Worm (Caenorhabditis elegans) whole organism, L1 larva: ENCODE data around the gene T11F9.14.
"Not testable (repeated sequence)": the region's sequence is repeated elsewhere in the genome, so short reads cannot be mapped to it uniquely, and the experiment has no call there.

Experiments used
- C34B4.2 ChIP-seq: sonication (generic microtip); optimal IDR thresholded peaks from 2 replicates; lab custom pipeline; 2017; ENCODE audit warnings: mild to moderate bottlenecking, missing genetic modification characterization, missing compliant biosample characterization
- Y116A8C.19 ChIP-seq: sonication (generic microtip); optimal IDR thresholded peaks from 2 replicates; lab custom pipeline; 2016; ENCODE audit warnings: missing compliant biosample characterization, missing genetic modification characterization, borderline replicate concordance
- aha-1 ChIP-seq: fragments of 150-350 bp; optimal IDR thresholded peaks from 2 replicates; lab custom pipeline; 2014; ENCODE audit warnings: missing biosample characterization, missing genetic modification characterization
- ama-1 ChIP-seq: fragments of 150-350 bp; optimal IDR thresholded peaks from 2 replicates; lab custom pipeline; 2014
- ceh-90 ChIP-seq: sonication (generic microtip); optimal IDR thresholded peaks from 2 replicates; lab custom pipeline; 2016; ENCODE audit warnings: missing genetic modification characterization, missing compliant biosample characterization
- ces-1 ChIP-seq: fragments of 150-350 bp; optimal IDR thresholded peaks from 2 replicates; lab custom pipeline; 2014; ENCODE audit warnings: missing biosample characterization, missing genetic modification reagents, missing genetic modification characterization
- dpl-1 ChIP-seq, 3 experiments: fragments of 150-350 bp in 2 of 3; sonication (generic microtip) in 1 of 3; optimal IDR thresholded peaks; 2 replicates each; lab custom pipeline; 2014 to 2017; ENCODE audit warnings: missing biosample characterization in 3 of 3, missing genetic modification characterization in 3 of 3, missing genetic modification reagents in 3 of 3
- dsc-1 ChIP-seq: sonication (generic microtip); optimal IDR thresholded peaks from 2 replicates; lab custom pipeline; 2016; ENCODE audit warnings: mild to moderate bottlenecking, missing genetic modification characterization, missing compliant biosample characterization
- efl-1 ChIP-seq, 4 experiments: fragments of 150-350 bp; optimal IDR thresholded peaks in 3 of 4; peaks in 1 of 4; 1 replicate in 1 of 4; 2 replicates in 3 of 4; lab custom pipeline; 2014; ENCODE audit warnings: missing biosample characterization in 2 of 4, missing genetic modification characterization in 2 of 4, missing genetic modification reagents in 2 of 4
- efl-3 ChIP-seq: fragments of 200-800 bp; sonication (Bioruptor generic); optimal IDR thresholded peaks from 2 replicates; lab custom pipeline; 2018; ENCODE audit warnings: mild to moderate bottlenecking, missing genetic modification characterization, missing compliant biosample characterization
- egl-27 ChIP-seq, 2 experiments: fragments of 150-350 bp in 1 of 2; sonication (generic microtip); optimal IDR thresholded peaks; 3 replicates each; lab custom pipeline; 2017 to 2018; ENCODE audit warnings: missing biosample characterization in 2 of 2, missing genetic modification characterization in 2 of 2, missing genetic modification reagents in 2 of 2
- fkh-8 ChIP-seq: sonication (generic microtip); optimal IDR thresholded peaks from 2 replicates; lab custom pipeline; 2016; ENCODE audit warnings: mild to moderate bottlenecking, missing genetic modification characterization, missing compliant biosample characterization
- lin-13 ChIP-seq: fragments of 150-350 bp; optimal IDR thresholded peaks from 2 replicates; lab custom pipeline; 2014; ENCODE audit warnings: missing biosample characterization, missing genetic modification reagents, missing genetic modification characterization
- lin-14 ChIP-seq: fragments of 200-800 bp; sonication (Bioruptor generic); optimal IDR thresholded peaks from 2 replicates; lab custom pipeline; 2018; ENCODE audit warnings: mild to moderate bottlenecking, missing genetic modification characterization, moderate library complexity, missing compliant biosample characterization
- lsy-2 ChIP-seq, 2 experiments: fragments of 150-350 bp; optimal IDR thresholded peaks; 2 replicates each; lab custom pipeline; 2014; ENCODE audit warnings: missing biosample characterization in 2 of 2, missing genetic modification characterization in 2 of 2
- mdl-1 ChIP-seq, 2 experiments: fragments of 150-350 bp; optimal IDR thresholded peaks; 2 replicates each; lab custom pipeline; 2014 to 2017; ENCODE audit warnings: missing biosample characterization in 2 of 2, missing genetic modification characterization in 2 of 2, inconsistent platforms in 1 of 2
- mef-2 ChIP-seq: fragments of 150-350 bp; optimal IDR thresholded peaks from 2 replicates; lab custom pipeline; 2014; ENCODE audit warnings: missing biosample characterization, missing genetic modification characterization
- nhr-11 ChIP-seq: fragments of 150-350 bp; optimal IDR thresholded peaks from 2 replicates; lab custom pipeline; 2014; ENCODE audit warnings: missing biosample characterization, missing genetic modification characterization
- nhr-12 ChIP-seq: sonication (generic microtip); optimal IDR thresholded peaks from 2 replicates; lab custom pipeline; 2017; ENCODE audit warnings: missing biosample characterization, missing genetic modification characterization
- nhr-19 ChIP-seq: fragments of 200-800 bp; sonication (Bioruptor generic); conservative IDR thresholded peaks from 2 replicates; pipeline ENCODE4 v1.3.6; 2022; ENCODE audit warnings: missing genetic modification characterization, missing compliant biosample characterization
- nhr-20 ChIP-seq: sonication (generic microtip); optimal IDR thresholded peaks from 2 replicates; lab custom pipeline; 2016; ENCODE audit warnings: mild to moderate bottlenecking, missing genetic modification characterization, missing compliant biosample characterization
- nhr-28 ChIP-seq: fragments of 150-350 bp; optimal IDR thresholded peaks from 2 replicates; lab custom pipeline; 2014; ENCODE audit warnings: missing biosample characterization, missing genetic modification characterization
- nhr-71 ChIP-seq: sonication (generic microtip); optimal IDR thresholded peaks from 2 replicates; lab custom pipeline; 2016; ENCODE audit warnings: mild to moderate bottlenecking, missing genetic modification characterization, moderate library complexity, missing compliant biosample characterization
- nhr-77 ChIP-seq: fragments of 150-350 bp; optimal IDR thresholded peaks from 2 replicates; lab custom pipeline; 2014; ENCODE audit warnings: missing biosample characterization, missing genetic modification characterization
- nhr-84 ChIP-seq: sonication (generic microtip); optimal IDR thresholded peaks from 2 replicates; lab custom pipeline; 2017; ENCODE audit warnings: missing biosample characterization, missing genetic modification characterization
- nhr-85 ChIP-seq: sonication (generic microtip); peaks from one replicate; lab custom pipeline; 2016; ENCODE audit warnings: missing genetic modification characterization, inconsistent platforms, missing compliant biosample characterization
- pqm-1 ChIP-seq: sonication (generic microtip); optimal IDR thresholded peaks from 3 replicates; lab custom pipeline; 2017; ENCODE audit warnings: missing biosample characterization, missing genetic modification characterization
- snpc-4 ChIP-seq: fragments of 150-350 bp; optimal IDR thresholded peaks from 2 replicates; lab custom pipeline; 2014; ENCODE audit warnings: missing biosample characterization, missing genetic modification characterization
- snu-23 ChIP-seq: sonication (generic microtip); optimal IDR thresholded peaks from 2 replicates; lab custom pipeline; 2016; ENCODE audit warnings: missing genetic modification characterization, missing compliant biosample characterization
- sptf-1 ChIP-seq: fragments of 150-350 bp; optimal IDR thresholded peaks from 2 replicates; lab custom pipeline; 2014; ENCODE audit warnings: missing biosample characterization, missing genetic modification characterization
- sup-37 ChIP-seq: fragments of 200-800 bp; sonication (Bioruptor generic); optimal IDR thresholded peaks from 2 replicates; lab custom pipeline; 2018; ENCODE audit warnings: mild to moderate bottlenecking, missing genetic modification characterization, missing compliant biosample characterization
- tbx-2 ChIP-seq: sonication (generic microtip); optimal IDR thresholded peaks from 2 replicates; lab custom pipeline; 2016; ENCODE audit warnings: missing genetic modification characterization, missing compliant biosample characterization
- tlp-1 ChIP-seq: fragments of 150-350 bp; optimal IDR thresholded peaks from 2 replicates; lab custom pipeline; 2014; ENCODE audit warnings: missing biosample characterization, missing genetic modification characterization
- unc-130 ChIP-seq: fragments of 150-350 bp; optimal IDR thresholded peaks from 2 replicates; lab custom pipeline; 2017; ENCODE audit warnings: missing biosample characterization, missing genetic modification characterization, inconsistent platforms
- unc-62 ChIP-seq: fragments of 150-350 bp; optimal IDR thresholded peaks from 2 replicates; lab custom pipeline; 2014; ENCODE audit warnings: missing biosample characterization, missing genetic modification reagents, missing genetic modification characterization
- xbp-1 ChIP-seq: sonication (generic microtip); optimal IDR thresholded peaks from 2 replicates; lab custom pipeline; 2016; ENCODE audit warnings: missing genetic modification characterization, missing compliant biosample characterization
- ztf-4 ChIP-seq: fragments of 150-350 bp; optimal IDR thresholded peaks from 2 replicates; lab custom pipeline; 2014; ENCODE audit warnings: missing biosample characterization, missing genetic modification characterization

Gene T11F9.14

ce11 chrV:11480734-11481133 lies at the start of gene T11F9.14:
Gene T11F9.14, minus strand, starts transcription at chrV:11480834.
- TF ChIP-seq Y116A8C.19 (tag; lab: Kevin White, UChicago); C34B4.2 (tag; lab: Kevin White, UChicago); lin-13: not testable (repeated sequence)
- TF ChIP-seq, all 84 proteins: peak for 0; not testable (repeated sequence) for 84

- TF ChIP-seq lin-14 (GFP tag; lab: Kevin White, UChicago) (peak; percentile 48), ceh-90 (tag; lab: Kevin White, UChicago) (no peak), sup-37 (GFP tag; lab: Kevin White, UChicago) (no peak), nhr-71 (peak; percentile 36), tbx-2 (peak; percentile 58), lsy-2 (tag; optimal IDR thresholded peaks at IDR 0.05; lab: Kevin White, UChicago) (peak in 1 of 2 experiments; percentile 21), snu-23 (no peak), tlp-1 (tag; lab: Kevin White, UChicago) (no peak), lin-13 (no peak), aha-1 (tag; lab: Kevin White, UChicago) (no peak), ama-1 (no peak), mdl-1 (tag; optimal IDR thresholded peaks at IDR 0.05; lab: Kevin White, UChicago) (peak in 1 of 2 experiments; percentile 25), dpl-1 (GFP tag; optimal IDR thresholded peaks at IDR 0.05; lab: Kevin White, UChicago) (no peak), sptf-1 (no peak), nhr-77 (tag; lab: Kevin White, UChicago) (peak; percentile 65), egl-27 (tag; optimal IDR thresholded peaks at IDR 0.05; lab: Kevin White, UChicago) (peak; percentile 45 to 57), efl-1 (optimal IDR thresholded peaks at IDR 0.05; lab: Kevin White, UChicago) (no peak), efl-1 (GFP tag; optimal IDR thresholded peaks at IDR 0.05 in 1 of 2; lab: Kevin White, UChicago) (peak in 1 of 2 experiments; percentile 58), nhr-20 (tag; lab: Kevin White, UChicago) (peak; percentile 36)
Observed at ce11 chrV:11529541-11529940, 48.9 kb upstream of the T11F9.14 start.

- TF ChIP-seq snpc-4 (tag; lab: Kevin White, UChicago) (no peak), nhr-12 (tag; lab: Kevin White, UChicago) (no peak), ztf-4 (tag; lab: Kevin White, UChicago) (no peak), nhr-85 (tag; lab: Kevin White, UChicago) (peak; percentile 76), nhr-19 (GFP tag; lab: Robert Waterston, UW) (no peak), tbx-2 (no peak), sup-37 (GFP tag; lab: Kevin White, UChicago) (no peak), snu-23 (peak; percentile 21), nhr-11 (no peak), mdl-1 (tag; optimal IDR thresholded peaks at IDR 0.05; lab: Kevin White, UChicago) (peak in 1 of 2 experiments; percentile 7), lin-13 (no peak), nhr-77 (tag; lab: Kevin White, UChicago) (no peak), mef-2 (tag; lab: Kevin White, UChicago) (no peak), nhr-28 (tag; lab: Kevin White, UChicago) (no peak), ces-1 (GFP tag; lab: Kevin White, UChicago) (no peak), egl-27 (tag; optimal IDR thresholded peaks at IDR 0.05; lab: Kevin White, UChicago) (no peak), lin-14 (GFP tag; lab: Kevin White, UChicago) (peak; percentile 33), unc-62 (no peak), xbp-1 (tag; lab: Kevin White, UChicago) (no peak), unc-130 (tag; lab: Kevin White, UChicago) (no peak), fkh-8 (tag; lab: Kevin White, UChicago) (no peak), pqm-1 (no peak), efl-3 (GFP tag; lab: Kevin White, UChicago) (no peak), nhr-84 (no peak), dsc-1 (tag; lab: Kevin White, UChicago) (peak; percentile 57)
- TF ChIP-seq, all 84 proteins: peak for 5
Observed at ce11 chrV:11528633-11529327, 48.1 kb upstream of the T11F9.14 start.
